Worm (Caenorhabditis elegans): ENCODE measurements around the gene C50F7.5.
A peak's percentile ranks its signal among the peaks of the same experiment; 100 is the strongest.

The C50F7.5 gene

ce11 chrIV:7709701-7710100 is 16.8 kb upstream of the C50F7.5 start, which contains the start of the genes mrpl-1, emc-6 and mrps-24 (continued):
- TF ChIP-seq egl-27 (tag; optimal IDR thresholded peaks at IDR 0.05) (no peak), zip-11 (GFP tag; IDR thresholded peaks at IDR 0.05) (no peak), nhr-237 (tag; optimal IDR thresholded peaks at IDR 0.05) (no peak), lin-13 (GFP tag; optimal IDR thresholded peaks at IDR 0.05) (no peak), saeg-2 (GFP tag; IDR thresholded peaks at IDR 0.05) (no peak), ctbp-1 (GFP tag; IDR thresholded peaks at IDR 0.05) (no peak), arid-1 (GFP tag; conservative IDR thresholded peaks at IDR 0.05) (no peak), ZK337.2 (GFP tag; IDR thresholded peaks at IDR 0.05) (no peak), gei-8 (GFP tag; optimal IDR thresholded peaks at IDR 0.05) (no peak), jun-1 (tag; optimal IDR thresholded peaks at IDR 0.05) (no peak), fos-1 (tag; optimal IDR thresholded peaks at IDR 0.05) (no peak), nhr-48 (tag; optimal IDR thresholded peaks at IDR 0.05) (peak; percentile 23), nhr-102 (tag; optimal IDR thresholded peaks at IDR 0.05) (peak; percentile 37), unc-39 (tag; optimal IDR thresholded peaks at IDR 0.05) (no peak), Y5F2A.4 (GFP tag; optimal IDR thresholded peaks at IDR 0.05) (no peak), dmd-9 (GFP tag; IDR thresholded peaks at IDR 0.05) (no peak), ceh-28 (tag; optimal IDR thresholded peaks at IDR 0.05) (no peak), unc-130 (GFP tag; optimal IDR thresholded peaks at IDR 0.05) (peak; percentile 10), rbr-2 (tag; optimal IDR thresholded peaks at IDR 0.05) (peak; percentile 38), nhr-25 (tag; optimal IDR thresholded peaks at IDR 0.05; ENCODE audit: borderline replicate concordance, insufficient read depth) (no peak), ZK546.5 (tag; optimal IDR thresholded peaks at IDR 0.05) (no peak), ztf-7 (tag; optimal IDR thresholded peaks at IDR 0.05) (peak; percentile 28), madf-9 (GFP tag; conservative IDR thresholded peaks at IDR 0.05) (no peak), mxl-3 (GFP tag; optimal IDR thresholded peaks at IDR 0.05) (no peak), lin-39 (tag; optimal IDR thresholded peaks at IDR 0.05) (no peak), mep-1 (tag; optimal IDR thresholded peaks at IDR 0.05) (peak; percentile 69), tag-97 (GFP tag; IDR thresholded peaks at IDR 0.05) (no peak), mes-2 (tag; optimal IDR thresholded peaks at IDR 0.05; ENCODE audit: poor library complexity, severe bottlenecking) (peak; percentile 84), dpl-1 (GFP tag; optimal IDR thresholded peaks at IDR 0.05) (peak; percentile 73), php-3 (GFP tag; IDR thresholded peaks at IDR 0.05) (no peak), nhr-111 (GFP tag; optimal IDR thresholded peaks at IDR 0.05) (no peak), Y105C5A.15 (GFP tag; IDR thresholded peaks at IDR 0.05) (no peak), egl-43 (GFP tag; IDR thresholded peaks at IDR 0.05) (no peak), Y48G9A.11 (GFP tag; IDR thresholded peaks at IDR 0.05) (no peak), T20F7.1 (GFP tag; optimal IDR thresholded peaks at IDR 0.05) (peak; percentile 78), mdl-1 (tag; optimal IDR thresholded peaks at IDR 0.05) (no peak), snpc-4 (tag; optimal IDR thresholded peaks at IDR 0.05) (no peak), R02D3.7 (tag; optimal IDR thresholded peaks at IDR 0.05) (no peak), pha-4 (GFP tag; IDR thresholded peaks at IDR 0.05) (no peak), pha-4 (tag; optimal IDR thresholded peaks at IDR 0.05) (peak; percentile 53)

ce11 chrIV:7710824-7711223 is 15.7 kb upstream of the C50F7.5 start, which contains the start of gene nhr-8:
nhr-8 (plus strand) TSS chrIV:7710983.
- TF ChIP-seq hlh-30 (tag; optimal IDR thresholded peaks at IDR 0.05; ENCODE audit: insufficient read depth) (peak; percentile 23), nhr-77 (tag; optimal IDR thresholded peaks at IDR 0.05) (peak; percentile 63), lin-38 (GFP tag; IDR thresholded peaks at IDR 0.05) (peak; percentile 50), ctbp-1 (GFP tag; IDR thresholded peaks at IDR 0.05) (no peak), rbr-2 (tag; optimal IDR thresholded peaks at IDR 0.05) (no peak), hlh-11 (tag; optimal IDR thresholded peaks at IDR 0.05) (peak; percentile 87), D1046.2 (GFP tag; IDR thresholded peaks at IDR 0.05) (no peak), nhr-28 (tag; optimal IDR thresholded peaks at IDR 0.05) (peak; percentile 93), lin-15B (tag; optimal IDR thresholded peaks at IDR 0.05) (no peak), nhr-11 (tag; optimal IDR thresholded peaks at IDR 0.05) (no peak), ztf-7 (tag; optimal IDR thresholded peaks at IDR 0.05) (peak; percentile 2), ceh-28 (tag; optimal IDR thresholded peaks at IDR 0.05) (no peak), ceh-20 (GFP tag; IDR thresholded peaks at IDR 0.05) (no peak), dmd-6 (GFP tag; IDR thresholded peaks at IDR 0.05) (peak; percentile 92), spr-1 (tag; optimal IDR thresholded peaks at IDR 0.05) (no peak), lsy-2 (tag; optimal IDR thresholded peaks at IDR 0.05) (peak in 1 of 2 experiments; percentile 29), mxl-3 (GFP tag; optimal IDR thresholded peaks at IDR 0.05) (peak; percentile 26), spr-3 (GFP tag; optimal IDR thresholded peaks at IDR 0.05) (no peak), egl-27 (tag; optimal IDR thresholded peaks at IDR 0.05) (no peak), Y105C5A.15 (GFP tag; IDR thresholded peaks at IDR 0.05) (no peak)

Measured in whole organism, L4 larva.